Worm (Caenorhabditis elegans): ENCODE measurements around the gene glt-6.

ce11 chrIV:7521591-7521990, 18.2 kb downstream of the glt-6 start:
- TF ChIP-seq fkh-10 (GFP tag; optimal IDR thresholded peaks at IDR 0.05) (no peak), ztf-11 (tag; optimal IDR thresholded peaks at IDR 0.05) (no peak), ama-1 (optimal IDR thresholded peaks at IDR 0.05) (no peak), nhr-19 (GFP tag; conservative IDR thresholded peaks at IDR 0.05) (no peak), hlh-4 (tag; optimal IDR thresholded peaks at IDR 0.05) (no peak), fos-1 (tag; optimal IDR thresholded peaks at IDR 0.05) (no peak)
